Fruit fly (Drosophila melanogaster) whole organism, embryonic: ENCODE data around the gene sky.

Experiments
- ATbp ChIP-seq: fragments of 200-800 bp; sonication (Bioruptor generic); optimal IDR thresholded peaks from 2 replicates; lab custom pipeline; 2017; ENCODE audit warnings: missing biosample characterization, mild to moderate bottlenecking, missing genetic modification characterization, missing genetic modification reagents
- Atf6 ChIP-seq: fragments of 200-800 bp; sonication (Bioruptor generic); IDR thresholded peaks from 2 replicates; pipeline ENCODE4 v1.3.6; 2022; ENCODE audit warnings: missing biosample characterization, missing genetic modification characterization
- Blimp-1 ChIP-seq: fragments of 200-800 bp; sonication (Bioruptor generic); optimal IDR thresholded peaks from 3 replicates; lab custom pipeline; 2018; ENCODE audit warnings: missing biosample characterization, missing genetic modification characterization, mild to moderate bottlenecking, moderate library complexity, missing genetic modification reagents
- CG11504 ChIP-seq: fragments of 200-800 bp; sonication (Bioruptor generic); optimal IDR thresholded peaks from 3 replicates; lab custom pipeline; 2019; ENCODE audit warnings: missing biosample characterization, mild to moderate bottlenecking, missing genetic modification characterization, moderate library complexity
- CG12391 ChIP-seq: fragments of 200-800 bp; sonication (Bioruptor generic); optimal IDR thresholded peaks from 3 replicates; lab custom pipeline; 2018; ENCODE audit warnings: missing biosample characterization, mild to moderate bottlenecking, missing genetic modification characterization, moderate library complexity
- CG17612 ChIP-seq: fragments of 200-800 bp; sonication (Bioruptor generic); IDR thresholded peaks from 2 replicates; pipeline ENCODE4 v1.3.6; 2022; ENCODE audit warnings: missing biosample characterization, missing genetic modification characterization
- CG18619 ChIP-seq: fragments of 200-800 bp; sonication (Bioruptor generic); optimal IDR thresholded peaks from 3 replicates; lab custom pipeline; 2017; ENCODE audit warnings: missing biosample characterization, mild to moderate bottlenecking, missing genetic modification characterization
- CG31224 ChIP-seq: fragments of 200-800 bp; sonication (Bioruptor generic); IDR thresholded peaks from 2 replicates; pipeline ENCODE4 v1.3.6; 2022; ENCODE audit warnings: missing biosample characterization, missing genetic modification characterization
- CG3407 ChIP-seq: fragments of 200-800 bp; sonication (Bioruptor generic); optimal IDR thresholded peaks from 2 replicates; lab custom pipeline; 2018; ENCODE audit warnings: missing biosample characterization, mild to moderate bottlenecking, missing genetic modification characterization
- CG3847 ChIP-seq: fragments of 200-800 bp; sonication (Bioruptor generic); IDR thresholded peaks from 2 replicates; pipeline ENCODE4 v1.3.6; 2022; ENCODE audit warnings: missing biosample characterization, missing genetic modification characterization
- CG4707 ChIP-seq: fragments of 200-800 bp; sonication (Bioruptor generic); optimal IDR thresholded peaks from 2 replicates; lab custom pipeline; 2018; ENCODE audit warnings: missing biosample characterization, mild to moderate bottlenecking, missing genetic modification characterization, moderate library complexity
- CG5953 ChIP-seq: fragments of 200-800 bp; sonication (Bioruptor generic); IDR thresholded peaks from 2 replicates; pipeline ENCODE4 v1.3.6; 2022; ENCODE audit warnings: missing biosample characterization, missing genetic modification characterization
- CG6175 ChIP-seq: fragments of 200-800 bp; sonication (Bioruptor generic); IDR thresholded peaks from 3 replicates; pipeline ENCODE4 v1.3.6; 2022; ENCODE audit warnings: missing biosample characterization, missing genetic modification characterization
- CG6689 ChIP-seq: fragments of 200-800 bp; sonication (Bioruptor generic); IDR thresholded peaks from 2 replicates; pipeline ENCODE4 v1.3.6; 2022; ENCODE audit warnings: missing biosample characterization, missing genetic modification characterization
- CG7372 ChIP-seq: fragments of 200-800 bp; sonication (Bioruptor generic); IDR thresholded peaks from 2 replicates; pipeline ENCODE4 v1.3.6; 2022; ENCODE audit warnings: missing biosample characterization, missing genetic modification characterization
- CrebB ChIP-seq: fragments of 200-800 bp; sonication (Bioruptor generic); optimal IDR thresholded peaks from 3 replicates; lab custom pipeline; 2018; ENCODE audit warnings: missing biosample characterization, mild to moderate bottlenecking, missing genetic modification characterization
- D19B ChIP-seq: fragments of 200-800 bp; sonication (Bioruptor generic); optimal IDR thresholded peaks from 2 replicates; lab custom pipeline; 2017; ENCODE audit warnings: missing biosample characterization, mild to moderate bottlenecking, missing genetic modification characterization
- Deaf1 ChIP-seq: fragments of 200-800 bp; optimal IDR thresholded peaks from 3 replicates; lab custom pipeline; 2019; ENCODE audit warnings: missing biosample characterization, mild to moderate bottlenecking, missing genetic modification characterization, moderate library complexity
- ERR ChIP-seq: fragments of 200-800 bp; sonication (Bioruptor generic); optimal IDR thresholded peaks from 2 replicates; lab custom pipeline; 2016; ENCODE audit warnings: missing biosample characterization, missing genetic modification characterization
- Fer3 ChIP-seq: fragments of 200-800 bp; sonication (Bioruptor generic); optimal IDR thresholded peaks from 2 replicates; lab custom pipeline; 2018; ENCODE audit warnings: missing biosample characterization, mild to moderate bottlenecking, missing genetic modification characterization, moderate library complexity
- H15 ChIP-seq: fragments of 200-800 bp; sonication (Bioruptor generic); IDR thresholded peaks from 3 replicates; pipeline ENCODE4 v1.3.6; 2022; ENCODE audit warnings: missing biosample characterization, missing genetic modification characterization
- Hr39 ChIP-seq: fragments of >200 bp; optimal IDR thresholded peaks from 2 replicates; lab custom pipeline; 2017
- Hr51 ChIP-seq, 2 experiments: fragments of 200-800 bp; sonication (Bioruptor generic); optimal IDR thresholded peaks; 2 replicates in 1 of 2; 3 replicates in 1 of 2; lab custom pipeline; 2016 to 2018; ENCODE audit warnings: missing biosample characterization in 2 of 2, missing genetic modification characterization in 2 of 2, mild to moderate bottlenecking in 1 of 2, moderate library complexity in 1 of 2
- Hsf ChIP-seq: fragments of 200-800 bp; sonication (Bioruptor generic); optimal IDR thresholded peaks from 3 replicates; lab custom pipeline; 2016; ENCODE audit warnings: missing biosample characterization, missing genetic modification characterization
- NFAT ChIP-seq: fragments of 200-800 bp; sonication (Bioruptor generic); IDR thresholded peaks from 2 replicates; pipeline ENCODE4 v1.3.6; 2022; ENCODE audit warnings: missing biosample characterization, missing genetic modification characterization
- Rfx ChIP-seq: fragments of 200-800 bp; sonication (Bioruptor generic); IDR thresholded peaks from 2 replicates; pipeline ENCODE4 v1.3.6; 2022; ENCODE audit warnings: missing biosample characterization, missing genetic modification characterization
- Six4 ChIP-seq: fragments of 200-800 bp; sonication (Bioruptor generic); optimal IDR thresholded peaks from 2 replicates; lab custom pipeline; 2016; ENCODE audit warnings: missing biosample characterization, missing genetic modification characterization
- Ssrp ChIP-seq: fragments of 200-800 bp; sonication (Bioruptor generic); optimal IDR thresholded peaks from 2 replicates; lab custom pipeline; 2018; ENCODE audit warnings: missing biosample characterization, mild to moderate bottlenecking, missing genetic modification characterization, moderate library complexity
- TFAM ChIP-seq: fragments of 200-800 bp; sonication (Bioruptor generic); optimal IDR thresholded peaks from 2 replicates; lab custom pipeline; 2017; ENCODE audit warnings: missing biosample characterization, missing genetic modification characterization, inconsistent platforms
- Vsx1 ChIP-seq: fragments of 200-800 bp; sonication (Bioruptor generic); optimal IDR thresholded peaks from 2 replicates; lab custom pipeline; 2017; ENCODE audit warnings: missing biosample characterization, mild to moderate bottlenecking, missing genetic modification characterization, missing genetic modification reagents
- ab ChIP-seq: fragments of 200-800 bp; sonication (Bioruptor generic); optimal IDR thresholded peaks from 2 replicates; lab custom pipeline; 2016; ENCODE audit warnings: missing biosample characterization, missing genetic modification characterization
- az2 ChIP-seq: fragments of 200-800 bp; sonication (Bioruptor generic); optimal IDR thresholded peaks from 3 replicates; lab custom pipeline; 2016; ENCODE audit warnings: missing biosample characterization, missing genetic modification characterization
- crc ChIP-seq: fragments of 200-800 bp; sonication (Bioruptor generic); optimal IDR thresholded peaks from 2 replicates; lab custom pipeline; 2016; ENCODE audit warnings: missing biosample characterization, missing genetic modification characterization
- fd3F ChIP-seq: fragments of 200-800 bp; sonication (Bioruptor generic); optimal IDR thresholded peaks from 2 replicates; lab custom pipeline; 2018; ENCODE audit warnings: missing biosample characterization, mild to moderate bottlenecking, missing genetic modification characterization, moderate library complexity
- gcm2 ChIP-seq: fragments of 200-800 bp; sonication (Bioruptor generic); optimal IDR thresholded peaks from 2 replicates; lab custom pipeline; 2016; ENCODE audit warnings: missing biosample characterization, missing genetic modification characterization
- grn ChIP-seq: fragments of 200-800 bp; sonication (Bioruptor generic); optimal IDR thresholded peaks from 3 replicates; lab custom pipeline; 2017; ENCODE audit warnings: missing biosample characterization, missing genetic modification characterization
- hb ChIP-seq: fragments of 200-800 bp; sonication (Bioruptor generic); IDR thresholded peaks from 3 replicates; pipeline ENCODE4 v1.3.6; 2022; ENCODE audit warnings: missing biosample characterization, missing genetic modification characterization; ENCODE audit not compliant: partially characterized antibody
- hbn ChIP-seq: fragments of 200-800 bp; sonication (Bioruptor generic); IDR thresholded peaks from 2 replicates; pipeline ENCODE4 v1.3.6; 2022; ENCODE audit warnings: missing biosample characterization, missing genetic modification characterization; ENCODE audit not compliant: partially characterized antibody
- org-1 ChIP-seq: fragments of 200-800 bp; sonication (Bioruptor generic); optimal IDR thresholded peaks from 2 replicates; lab custom pipeline; 2017; ENCODE audit warnings: missing biosample characterization, missing genetic modification characterization
- peb ChIP-seq: fragments of 200-800 bp; sonication (Bioruptor generic); IDR thresholded peaks from 2 replicates; pipeline ENCODE4 v1.3.6; 2022; ENCODE audit warnings: missing biosample characterization, missing genetic modification characterization
- prd ChIP-seq, 3 experiments: fragments of >200 bp in 2 of 3; fragments of 200-800 bp in 1 of 3; sonication (Bioruptor generic) in 1 of 3; optimal IDR thresholded peaks in 2 of 3; IDR thresholded peaks in 1 of 3; 2 replicates in 2 of 3; 3 replicates in 1 of 3; pipeline versions ENCODE4 v1.3.6 to Lab custom; 2017 to 2022; ENCODE audit warnings: missing biosample characterization in 1 of 3, missing genetic modification characterization in 1 of 3
- psq ChIP-seq: fragments of 200-800 bp; sonication (Bioruptor generic); optimal IDR thresholded peaks from 2 replicates; lab custom pipeline; 2017; ENCODE audit warnings: missing biosample characterization, missing genetic modification characterization
- schlank ChIP-seq: fragments of 200-800 bp; sonication (Bioruptor generic); optimal IDR thresholded peaks from 2 replicates; lab custom pipeline; 2018; ENCODE audit warnings: missing biosample characterization, mild to moderate bottlenecking, missing genetic modification characterization
- sd ChIP-seq: fragments of 200-800 bp; sonication (Bioruptor generic); optimal IDR thresholded peaks from 3 replicates; lab custom pipeline; 2018; ENCODE audit warnings: missing biosample characterization, mild to moderate bottlenecking, missing genetic modification characterization, moderate library complexity
- sima ChIP-seq: fragments of 200-800 bp; sonication (Bioruptor generic); optimal IDR thresholded peaks from 2 replicates; lab custom pipeline; 2016; ENCODE audit warnings: missing biosample characterization, missing genetic modification characterization
- slbo ChIP-seq: fragments of 200-800 bp; sonication (Bioruptor generic); IDR thresholded peaks from 2 replicates; pipeline ENCODE4 v1.3.6; 2022; ENCODE audit warnings: missing biosample characterization, missing genetic modification characterization
- sqz ChIP-seq: fragments of 200-800 bp; sonication (Bioruptor generic); optimal IDR thresholded peaks from 3 replicates; lab custom pipeline; 2018; ENCODE audit warnings: missing biosample characterization, mild to moderate bottlenecking, missing genetic modification characterization
- sr ChIP-seq: fragments of 200-800 bp; sonication (Bioruptor generic); IDR thresholded peaks from 3 replicates; pipeline ENCODE4 v1.3.6; 2022; ENCODE audit warnings: missing biosample characterization, missing genetic modification characterization
- ssp ChIP-seq: fragments of 200-800 bp; sonication (Bioruptor generic); IDR thresholded peaks from 2 replicates; pipeline ENCODE4 v1.3.6; 2022; ENCODE audit warnings: missing biosample characterization, missing genetic modification characterization
- toy ChIP-seq: fragments of 200-800 bp; sonication (Bioruptor generic); IDR thresholded peaks from 2 replicates; pipeline ENCODE4 v1.3.6; 2022; ENCODE audit warnings: missing biosample characterization, missing genetic modification characterization
- wdn ChIP-seq: fragments of 200-800 bp; sonication (Bioruptor generic); IDR thresholded peaks from 2 replicates; pipeline ENCODE4 v1.3.6; 2022; ENCODE audit warnings: missing biosample characterization, missing genetic modification characterization

Gene sky

dm6 chr2L:20915224-20915623 lies 3.5 kb downstream of the sky start (continued):
- TF ChIP-seq sqz (GFP tag; lab: Kevin White, UChicago) (no peak), Vsx1 (GFP tag; lab: Kevin White, UChicago) (no peak), hbn (GFP tag; lab: Robert Waterston, UW) (no peak), Hr39 (lab: Kevin White, UChicago) (no peak), Hr51 (GFP tag; optimal IDR thresholded peaks at IDR 0.05; lab: Kevin White, UChicago) (peak in 1 of 2 experiments; percentile 65), Deaf1 (tag; lab: Kevin White, UChicago) (no peak), TFAM (GFP tag; lab: Kevin White, UChicago) (no peak), NFAT (no peak), ERR (no peak), CG4707 (GFP tag; lab: Kevin White, UChicago) (no peak), Blimp-1 (peak; percentile 58), az2 (GFP tag; lab: Kevin White, UChicago) (peak; percentile 15), wdn (GFP tag; lab: Robert Waterston, UW) (no peak), ssp (0 out of 2 replicates have a peak, but pooled peaks have one; percentile 10), Six4 (GFP tag; lab: Kevin White, UChicago) (peak; percentile 30), CG3847 (GFP tag; lab: Robert Waterston, UW) (no peak), CG6689 (GFP tag; lab: Robert Waterston, UW) (peak; percentile 52; the same call in 1 of the 2 replicates), ab (GFP tag; lab: Kevin White, UChicago) (no peak), org-1 (GFP tag; lab: Kevin White, UChicago) (no peak), H15 (GFP tag; lab: Robert Waterston, UW) (no peak), fd3F (no peak), grn (GFP tag; lab: Kevin White, UChicago) (no peak), CG17612 (GFP tag; lab: Robert Waterston, UW) (no peak), slbo (GFP tag; lab: Robert Waterston, UW) (peak; percentile 31; the same call in 1 of the 2 replicates), CG3407 (GFP tag; lab: Kevin White, UChicago) (no peak), Atf6 (GFP tag; lab: Robert Waterston, UW) (peak; percentile 39; the same call in 1 of the 2 replicates), CrebB (tag; lab: Kevin White, UChicago) (no peak), gcm2 (GFP tag; lab: Kevin White, UChicago) (peak; percentile 11), ATbp (GFP tag; lab: Kevin White, UChicago) (peak; percentile 8), CG5953 (GFP tag; lab: Robert Waterston, UW) (no peak), CG31224 (GFP tag; lab: Robert Waterston, UW) (no peak), CG11504 (tag; lab: Kevin White, UChicago) (peak; percentile 52), Fer3 (tag; lab: Kevin White, UChicago) (peak; percentile 7), crc (GFP tag; lab: Kevin White, UChicago) (no peak), toy (GFP tag; lab: Robert Waterston, UW) (no peak), sr (no peak), D19B (no peak), Ssrp (peak; percentile 37), sima (GFP tag; lab: Kevin White, UChicago) (no peak), prd (optimal IDR thresholded peaks at IDR 0.05; lab: Kevin White, UChicago) (no peak), prd (GFP tag; IDR thresholded peaks at IDR 0.05; lab: Robert Waterston, UW) (peak; percentile 63), CG6175 (GFP tag; lab: Robert Waterston, UW) (no peak), CG12391 (peak; percentile 50), CG18619 (GFP tag; lab: Kevin White, UChicago) (peak; percentile 25), Hsf (GFP tag; lab: Kevin White, UChicago) (peak; percentile 8), sd (tag; lab: Kevin White, UChicago) (no peak), Rfx (GFP tag; lab: Robert Waterston, UW) (peak; percentile 25; the same call in 1 of the 2 replicates), schlank (tag; lab: Kevin White, UChicago) (no peak), peb (GFP tag; lab: Robert Waterston, UW) (no peak), psq (no peak), CG7372 (no peak), hb (no peak)
